Worm (Caenorhabditis elegans) whole organism, mixed stage, embryonic: ENCODE data around the gene slc-9B.1.

Experiments
- bed-3 ChIP-seq: fragments of 200-800 bp; sonication (Bioruptor generic); optimal IDR thresholded peaks from 3 replicates; lab custom pipeline; 2018; ENCODE audit warnings: mild to moderate bottlenecking, missing genetic modification characterization, moderate library complexity, missing compliant biosample characterization
- ceh-83 ChIP-seq: fragments of 200-800 bp; sonication (Bioruptor generic); optimal IDR thresholded peaks from 2 replicates; lab custom pipeline; 2018; ENCODE audit warnings: mild to moderate bottlenecking, missing genetic modification characterization, missing compliant biosample characterization
- elt-1 ChIP-seq: sonication (generic microtip); optimal IDR thresholded peaks from 2 replicates; lab custom pipeline; 2017; ENCODE audit warnings: missing genetic modification characterization, mild to moderate bottlenecking, missing compliant biosample characterization, antibody characterized with exemption, moderate library complexity, borderline replicate concordance; ENCODE audit not compliant: insufficient read depth
- flh-1 ChIP-seq: fragments of 200-800 bp; sonication (Bioruptor generic); optimal IDR thresholded peaks from 2 replicates; lab custom pipeline; 2018; ENCODE audit warnings: mild to moderate bottlenecking, missing genetic modification characterization, moderate library complexity, missing compliant biosample characterization
- lin-32 ChIP-seq: fragments of 200-800 bp; sonication (Bioruptor generic); optimal IDR thresholded peaks from 2 replicates; lab custom pipeline; 2018; ENCODE audit warnings: mild to moderate bottlenecking, missing genetic modification characterization, missing compliant biosample characterization
- lsy-2 ChIP-seq: fragments of 150-350 bp; optimal IDR thresholded peaks from 2 replicates; lab custom pipeline; 2014; ENCODE audit warnings: missing biosample characterization, missing genetic modification characterization
- mab-5 ChIP-seq: fragments of 150-350 bp; optimal IDR thresholded peaks from 2 replicates; lab custom pipeline; 2014; ENCODE audit warnings: missing biosample characterization, missing genetic modification characterization
- nhr-237 ChIP-seq: fragments of 150-350 bp; optimal IDR thresholded peaks from 2 replicates; lab custom pipeline; 2014; ENCODE audit warnings: missing biosample characterization, missing genetic modification characterization
- pha-4 ChIP-seq: fragments of 150-350 bp; optimal IDR thresholded peaks from 2 replicates; lab custom pipeline; 2018; ENCODE audit warnings: missing biosample characterization, missing genetic modification reagents, missing genetic modification characterization
- snpc-4 ChIP-seq: fragments of 150-350 bp; optimal IDR thresholded peaks from 2 replicates; lab custom pipeline; 2014; ENCODE audit warnings: missing biosample characterization, missing genetic modification characterization
- unc-120 ChIP-seq: sonication (generic microtip); optimal IDR thresholded peaks from 2 replicates; lab custom pipeline; 2017; ENCODE audit warnings: missing genetic modification characterization, missing compliant biosample characterization; ENCODE audit not compliant: poor library complexity, severe bottlenecking
- unc-62 ChIP-seq: fragments of 150-350 bp; optimal IDR thresholded peaks from 2 replicates; lab custom pipeline; 2014; ENCODE audit warnings: missing biosample characterization, missing genetic modification reagents, missing genetic modification characterization
- zip-8 ChIP-seq: fragments of 150-350 bp; optimal IDR thresholded peaks from 2 replicates; lab custom pipeline; 2014; ENCODE audit warnings: missing biosample characterization, missing genetic modification characterization

DNA sequence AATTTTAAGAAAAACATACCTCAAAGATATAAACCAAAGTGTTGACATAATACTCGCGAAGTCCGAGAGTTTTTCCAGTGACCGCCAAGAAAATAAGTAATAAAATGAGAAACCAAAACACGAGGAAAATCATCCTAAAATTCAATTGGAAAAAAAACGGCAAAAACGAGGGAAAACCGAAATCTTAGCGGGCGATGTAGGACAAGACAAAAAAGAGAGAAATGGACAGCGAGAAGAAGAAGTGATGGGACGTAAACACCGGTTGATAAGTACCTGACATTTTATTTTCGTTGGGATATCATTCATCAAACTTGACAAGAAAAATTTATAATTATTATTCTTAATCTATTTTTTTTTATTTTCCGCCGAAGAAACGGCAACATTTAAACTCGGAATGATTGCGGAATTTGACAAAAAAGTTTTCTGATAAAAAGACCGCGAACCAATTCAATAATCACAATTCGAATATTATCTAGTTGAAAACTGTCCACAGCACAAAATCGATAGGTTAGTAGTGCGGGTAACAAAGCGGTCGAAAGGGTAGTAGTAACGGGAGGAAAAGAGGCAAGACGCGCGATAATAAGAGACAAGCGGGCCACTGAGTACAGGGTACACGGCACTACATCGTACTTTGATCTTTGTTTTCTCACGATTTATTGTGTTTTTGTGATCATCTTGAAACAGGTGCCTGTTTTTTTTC, 48.1 kb downstream of the slc-9B.1 start, which contains the start of gene acl-5:
- TF ChIP-seq nhr-237 (no peak), elt-1 (no peak), pha-4 (tag; lab: Kevin White, UChicago) (no peak), unc-62 (GFP tag; lab: Kevin White, UChicago) (no peak), lsy-2 (tag; lab: Kevin White, UChicago) (no peak), mab-5 (tag; lab: Kevin White, UChicago) (no peak), zip-8 (tag; lab: Kevin White, UChicago) (no peak), lin-32 (GFP tag; lab: Kevin White, UChicago) (no peak), unc-120 (tag; lab: Kevin White, UChicago) (no peak), ceh-83 (GFP tag; lab: Kevin White, UChicago) (no peak), snpc-4 (tag; lab: Kevin White, UChicago) (no peak), bed-3 (no peak), flh-1 (no peak)
